Worm (Caenorhabditis elegans) whole organism, young adult: ENCODE results near the gene sri-63.

ENCODE experiments used
- B0261.1 ChIP-seq: sonication (generic microtip); optimal IDR thresholded peaks from 2 replicates; lab custom pipeline; 2016; ENCODE audit warnings: mild to moderate bottlenecking, missing genetic modification characterization, moderate library complexity, missing compliant biosample characterization
- B0336.3 ChIP-seq: fragments of 200-800 bp; sonication (Bioruptor generic); IDR thresholded peaks from 2 replicates; pipeline ENCODE4 v1.3.6; 2022; ENCODE audit warnings: missing genetic modification characterization, missing compliant biosample characterization
- F22D6.2 ChIP-seq: sonication (generic microtip); optimal IDR thresholded peaks from 2 replicates; lab custom pipeline; 2016; ENCODE audit warnings: mild to moderate bottlenecking, missing genetic modification characterization, missing compliant biosample characterization
- F23B12.7 ChIP-seq: sonication (generic microtip); optimal IDR thresholded peaks from 2 replicates; lab custom pipeline; 2017; ENCODE audit warnings: missing genetic modification characterization, mild to moderate bottlenecking, missing compliant biosample characterization, antibody characterized with exemption, moderate library complexity; ENCODE audit not compliant: insufficient read depth
- K11D2.4 ChIP-seq: fragments of 200-800 bp; sonication (Bioruptor generic); IDR thresholded peaks from 2 replicates; pipeline ENCODE4 v1.3.6; 2022; ENCODE audit warnings: missing genetic modification reagents, missing genetic modification characterization, missing compliant biosample characterization
- Y79H2A.3 ChIP-seq: fragments of 200-800 bp; sonication (Bioruptor generic); conservative IDR thresholded peaks from 2 replicates; pipeline ENCODE4 v1.3.6; 2022; ENCODE audit warnings: missing genetic modification reagents, missing genetic modification characterization, missing compliant biosample characterization
- Y95B8A.8 ChIP-seq: fragments of 200-800 bp; sonication (Bioruptor generic); IDR thresholded peaks from 2 replicates; pipeline ENCODE4 v1.3.6; 2022; ENCODE audit warnings: missing genetic modification reagents, missing genetic modification characterization, missing compliant biosample characterization
- athp-1 ChIP-seq: sonication (generic microtip); optimal IDR thresholded peaks from 2 replicates; lab custom pipeline; 2017; ENCODE audit warnings: mild to moderate bottlenecking, missing genetic modification characterization, missing compliant biosample characterization
- attf-3 ChIP-seq: fragments of 200-800 bp; sonication (Bioruptor generic); conservative IDR thresholded peaks from 2 replicates; pipeline ENCODE4 v1.3.6; 2022; ENCODE audit warnings: missing genetic modification reagents, missing genetic modification characterization, missing compliant biosample characterization
- attf-5 ChIP-seq: fragments of 200-800 bp; sonication (Bioruptor generic); optimal IDR thresholded peaks from 2 replicates; lab custom pipeline; 2018; ENCODE audit warnings: mild to moderate bottlenecking, missing genetic modification characterization, missing compliant biosample characterization
- ccch-3 ChIP-seq: fragments of 200-800 bp; sonication (Bioruptor generic); optimal IDR thresholded peaks from 2 replicates; lab custom pipeline; 2018; ENCODE audit warnings: mild to moderate bottlenecking, missing genetic modification characterization, missing compliant biosample characterization
- cebp-2 ChIP-seq: fragments of 200-800 bp; sonication (Bioruptor generic); IDR thresholded peaks from 2 replicates; pipeline ENCODE4 v1.3.6; 2022; ENCODE audit warnings: missing genetic modification characterization, missing compliant biosample characterization
- ceh-27 ChIP-seq: fragments of 200-800 bp; sonication (Bioruptor generic); optimal IDR thresholded peaks from 2 replicates; lab custom pipeline; 2018; ENCODE audit warnings: mild to moderate bottlenecking, missing genetic modification characterization, moderate library complexity, missing compliant biosample characterization
- ceh-91 ChIP-seq: fragments of 200-800 bp; sonication (Bioruptor generic); IDR thresholded peaks from 2 replicates; pipeline ENCODE4 v1.3.6; 2022; ENCODE audit warnings: missing genetic modification reagents, missing genetic modification characterization, missing compliant biosample characterization
- him-1 ChIP-seq: sonication (generic microtip); optimal IDR thresholded peaks from 2 replicates; lab custom pipeline; 2016; ENCODE audit warnings: missing genotype, missing genetic modification reagents, missing genetic modification characterization, missing compliant biosample characterization
- hsf-1 ChIP-seq: fragments of 200-800 bp; sonication (Bioruptor generic); IDR thresholded peaks from 2 replicates; pipeline ENCODE4 v1.3.6; 2022; ENCODE audit warnings: missing genetic modification reagents, missing genetic modification characterization, missing compliant biosample characterization
- let-526 ChIP-seq: fragments of 200-800 bp; sonication (Bioruptor generic); IDR thresholded peaks from 2 replicates; pipeline ENCODE4 v1.3.6; 2022; ENCODE audit warnings: missing genetic modification reagents, missing genetic modification characterization, missing compliant biosample characterization
- lin-26 ChIP-seq: fragments of 200-800 bp; sonication (Bioruptor generic); IDR thresholded peaks from 2 replicates; pipeline ENCODE4 v1.3.6; 2022; ENCODE audit warnings: missing genetic modification reagents, missing genetic modification characterization, missing compliant biosample characterization
- madf-10 ChIP-seq: sonication (generic microtip); optimal IDR thresholded peaks from 2 replicates; lab custom pipeline; 2016; ENCODE audit warnings: mild to moderate bottlenecking, missing genetic modification characterization, missing compliant biosample characterization
- madf-3 ChIP-seq: fragments of 200-800 bp; sonication (Bioruptor generic); IDR thresholded peaks from 2 replicates; pipeline ENCODE4 v1.3.6; 2022; ENCODE audit warnings: missing genetic modification reagents, missing genetic modification characterization, missing compliant biosample characterization
- madf-8 ChIP-seq: fragments of 200-800 bp; sonication (Bioruptor generic); conservative IDR thresholded peaks from 2 replicates; pipeline ENCODE4 v1.3.6; 2022; ENCODE audit warnings: missing genetic modification reagents, missing genetic modification characterization, missing compliant biosample characterization
- nfya-1 ChIP-seq: sonication (generic microtip); optimal IDR thresholded peaks from 2 replicates; lab custom pipeline; 2017; ENCODE audit warnings: antibody characterized with exemption, missing compliant biosample characterization, missing genetic modification characterization, borderline replicate concordance; ENCODE audit not compliant: insufficient read depth
- nfyb-1 ChIP-seq: fragments of 200-800 bp; sonication (Bioruptor generic); IDR thresholded peaks from 2 replicates; pipeline ENCODE4 v1.3.6; 2022; ENCODE audit warnings: missing genetic modification reagents, missing genetic modification characterization, missing compliant biosample characterization
- nhr-80 ChIP-seq: sonication (generic microtip); optimal IDR thresholded peaks from 2 replicates; lab custom pipeline; 2016; ENCODE audit warnings: missing genetic modification characterization, missing compliant biosample characterization
- pbrm-1 ChIP-seq: fragments of 200-800 bp; sonication (Bioruptor generic); IDR thresholded peaks from 2 replicates; pipeline ENCODE4 v1.3.6; 2022; ENCODE audit warnings: missing genetic modification reagents, missing genetic modification characterization, missing compliant biosample characterization
- rcor-1 ChIP-seq: fragments of 200-800 bp; sonication (Bioruptor generic); IDR thresholded peaks from 2 replicates; pipeline ENCODE4 v1.3.6; 2022; ENCODE audit warnings: missing genetic modification reagents, missing genetic modification characterization, missing compliant biosample characterization
- rpc-1 ChIP-seq, 2 experiments: fragments of 150-350 bp in 1 of 2; sonication (generic microtip) in 1 of 2; optimal IDR thresholded peaks; 2 replicates each; lab custom pipeline; 2014 to 2018; ENCODE audit warnings: missing biosample characterization in 1 of 2, missing genetic modification characterization in 1 of 2, missing genetic modification reagents in 1 of 2, missing genotype in 1 of 2
- snpc-4 ChIP-seq, 5 experiments: fragments of 150-350 bp in 1 of 5; sonication (generic microtip) in 4 of 5; optimal IDR thresholded peaks; 2 replicates each; lab custom pipeline; 2014 to 2018; ENCODE audit warnings: missing genetic modification characterization in 5 of 5, missing biosample characterization in 3 of 5, antibody characterized with exemption in 2 of 5, mild to moderate bottlenecking in 2 of 5, missing compliant biosample characterization in 2 of 5, missing genotype in 2 of 5, moderate library complexity in 2 of 5, missing genetic modification reagents in 1 of 5
- tbp1 ChIP-seq: fragments of 200-800 bp; sonication (Bioruptor generic); optimal IDR thresholded peaks from 2 replicates; lab custom pipeline; 2018; ENCODE audit warnings: mild to moderate bottlenecking, missing genetic modification characterization, missing compliant biosample characterization
- tbx-9 ChIP-seq: sonication (generic microtip); optimal IDR thresholded peaks from 2 replicates; lab custom pipeline; 2016; ENCODE audit warnings: borderline replicate concordance, missing genetic modification characterization, inconsistent platforms, missing compliant biosample characterization
- xnd-1 ChIP-seq: sonication (generic microtip); optimal IDR thresholded peaks from 2 replicates; lab custom pipeline; 2016; ENCODE audit warnings: missing genotype, missing genetic modification reagents, missing genetic modification characterization, missing compliant biosample characterization
- zfh-2 ChIP-seq: fragments of 200-800 bp; sonication (Bioruptor generic); conservative IDR thresholded peaks from 2 replicates; pipeline ENCODE4 v1.3.6; 2022; ENCODE audit warnings: missing genetic modification reagents, missing genetic modification characterization, missing compliant biosample characterization
- ztf-25 ChIP-seq: fragments of 200-800 bp; sonication (Bioruptor generic); IDR thresholded peaks from 2 replicates; pipeline ENCODE4 v1.3.6; 2022; ENCODE audit warnings: missing genetic modification reagents, missing genetic modification characterization, missing compliant biosample characterization

sri-63 gene

DNA sequence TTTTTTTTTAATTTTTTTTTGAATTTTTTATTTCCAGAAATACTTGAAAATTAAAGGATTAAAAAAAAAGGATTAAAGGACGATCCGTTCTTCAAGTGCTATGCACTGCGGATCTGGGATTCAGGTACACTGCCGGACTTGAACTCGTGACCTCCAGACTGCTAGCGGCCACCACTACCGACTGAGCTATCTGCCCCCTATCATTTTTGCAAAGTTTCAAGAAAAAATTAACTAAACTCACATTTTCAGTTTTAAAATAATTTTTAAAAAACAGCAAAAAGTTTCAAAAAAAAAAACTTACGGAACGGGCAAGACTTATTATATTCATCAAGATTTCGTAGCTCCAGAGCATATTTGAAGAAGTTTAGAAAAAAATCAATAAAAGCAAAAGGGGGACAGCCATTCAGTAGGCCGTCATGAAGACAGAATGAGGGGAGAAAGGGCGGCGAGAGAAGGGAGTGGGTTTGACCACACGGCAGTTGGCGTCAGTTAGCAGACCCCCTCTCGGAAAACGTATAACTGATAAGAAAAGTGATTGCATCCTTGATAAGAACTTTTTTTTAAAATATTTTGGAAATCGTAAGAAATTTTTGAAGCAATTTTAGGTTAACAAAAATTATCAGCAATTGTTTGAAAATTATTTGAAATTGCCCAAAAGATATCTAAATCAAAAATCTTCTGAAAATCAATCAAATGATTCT, 23.9 kb downstream of the sri-63 start:
- TF ChIP-seq hsf-1 (no peak), Y95B8A.8 (no peak), F23B12.7 (no peak), ceh-91 (no peak), Y79H2A.3 (GFP tag; lab: Robert Waterston, UW) (no peak), ztf-25 (no peak), cebp-2 (GFP tag; lab: Robert Waterston, UW) (no peak), pbrm-1 (GFP tag; lab: Robert Waterston, UW) (no peak), rpc-1 (optimal IDR thresholded peaks at IDR 0.05; lab: Kevin White, UChicago) (peak; percentile 31), rpc-1 (tag; optimal IDR thresholded peaks at IDR 0.05; lab: Kevin White, UChicago) (peak; percentile 73), rcor-1 (GFP tag; lab: Robert Waterston, UW) (no peak; the same call in 1 of the 2 replicates), ceh-27 (no peak), madf-10 (no peak), athp-1 (tag; lab: Kevin White, UChicago) (no peak), K11D2.4 (GFP tag; lab: Robert Waterston, UW) (no peak), nfyb-1 (GFP tag; lab: Robert Waterston, UW) (no peak), attf-5 (GFP tag; lab: Kevin White, UChicago) (no peak), B0261.1 (tag; lab: Kevin White, UChicago) (peak; percentile 19), F22D6.2 (tag; lab: Kevin White, UChicago) (no peak), nfya-1 (tag; lab: Kevin White, UChicago) (no peak), snpc-4 (GFP tag; optimal IDR thresholded peaks at IDR 0.05; lab: Kevin White, UChicago) (no peak), snpc-4 (tag; optimal IDR thresholded peaks at IDR 0.05; lab: Kevin White, UChicago) (no peak), xnd-1 (tag; lab: Kevin White, UChicago) (no peak), zfh-2 (no peak), tbp1 (GFP tag; lab: Kevin White, UChicago) (peak; percentile 65), him-1 (tag; lab: Kevin White, UChicago) (peak; percentile 4), nhr-80 (tag; lab: Kevin White, UChicago) (peak; percentile 41), madf-3 (GFP tag; lab: Robert Waterston, UW) (no peak), attf-3 (GFP tag; lab: Robert Waterston, UW) (no peak), let-526 (no peak), tbx-9 (tag; lab: Kevin White, UChicago) (no peak)
- TF ChIP-seq, all 124 proteins: peak for 5

DNA sequence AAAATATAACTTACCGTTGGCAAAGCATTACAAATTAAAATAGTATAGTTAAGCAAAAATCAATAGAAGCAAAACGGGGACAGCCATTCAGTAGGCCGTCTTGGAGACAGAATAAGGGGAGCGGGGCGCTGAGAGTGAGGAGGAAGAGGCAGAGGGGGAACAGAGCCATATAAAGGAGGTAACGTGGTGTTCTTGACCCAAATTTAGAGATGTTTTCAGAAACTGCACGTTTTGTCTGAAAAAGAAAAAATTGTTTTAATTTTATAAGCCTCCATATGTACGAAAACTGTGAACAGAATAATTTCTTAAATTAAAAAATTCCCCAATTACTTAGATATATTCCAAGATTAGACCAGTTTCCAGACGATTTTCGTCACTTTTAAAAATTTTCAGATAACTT, 26.3 kb downstream of the sri-63 start, which contains the start of gene F39E9.6:
Gene F39E9.6 (minus strand): TSS at position 101 of the 400 bp plus-strand sequence.
- TF ChIP-seq madf-8 (GFP tag; lab: Robert Waterston, UW) (no peak), B0336.3 (GFP tag; lab: Robert Waterston, UW) (no peak), madf-3 (GFP tag; lab: Robert Waterston, UW) (no peak), lin-26 (no peak), hsf-1 (no peak)

DNA sequence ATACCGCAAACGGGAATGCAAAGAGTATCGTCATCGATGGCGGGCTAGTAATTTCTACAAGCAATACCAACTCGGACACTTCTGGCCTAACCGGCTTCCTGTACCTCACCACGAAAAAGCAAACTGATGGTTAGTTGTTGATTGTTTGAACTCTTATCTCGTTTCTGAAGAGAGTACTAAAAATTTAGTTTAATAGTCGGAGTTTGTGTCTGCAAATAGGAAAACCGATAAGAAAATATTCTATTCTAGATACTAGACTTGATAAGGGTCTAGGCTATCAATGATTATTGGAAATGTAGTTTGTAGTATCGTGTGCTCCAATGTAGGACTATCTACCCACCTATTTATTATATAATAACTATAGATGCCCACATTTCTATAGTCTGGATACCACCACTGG, 31.7 kb downstream of the sri-63 start:
- no peak for TF ChIP-seq ccch-3 (GFP tag; lab: Kevin White, UChicago)
- peak; percentile 29 for TF ChIP-seq nhr-80 (tag; lab: Kevin White, UChicago)
- TF ChIP-seq madf-10, result no peak
